Fruit fly (Drosophila melanogaster) whole organism, embryonic: ENCODE data around the gene CG42693.
A peak's percentile ranks its signal among the peaks of the same experiment; 100 is the strongest.

Source experiments
- CG17829 ChIP-seq: fragments of 200-800 bp; optimal IDR thresholded peaks from 2 replicates; lab custom pipeline; 2019; ENCODE audit warnings: missing biosample characterization, mild to moderate bottlenecking, missing genetic modification characterization, moderate library complexity
- Meics ChIP-seq: fragments of 200-800 bp; sonication (Bioruptor generic); optimal IDR thresholded peaks from 2 replicates; lab custom pipeline; 2017; ENCODE audit warnings: missing biosample characterization, mild to moderate bottlenecking, missing genetic modification characterization
- amos ChIP-seq: fragments of 200-800 bp; sonication (Bioruptor generic); IDR thresholded peaks from 2 replicates; pipeline ENCODE4 v1.3.6; 2022; ENCODE audit warnings: missing biosample characterization, missing genetic modification characterization; ENCODE audit not compliant: partially characterized antibody

dm6 chr3R:31709142-31709541 lies 1.0 kb upstream of the CG42693 start:
- no peak for TF ChIP-seq CG17829 (tag; lab: Kevin White, UChicago)
- peak; percentile 30 for TF ChIP-seq Meics (GFP tag; lab: Kevin White, UChicago)
- no peak for TF ChIP-seq amos (GFP tag; lab: Robert Waterston, UW)
